Worm (Caenorhabditis elegans) whole organism, L1 larva: ENCODE results near the gene nol-10.

ENCODE experiments used
- C16A3.4 ChIP-seq: fragments of 150-350 bp; optimal IDR thresholded peaks from 2 replicates; lab custom pipeline; 2014; ENCODE audit warnings: missing biosample characterization, missing genetic modification characterization
- sup-37 ChIP-seq: fragments of 200-800 bp; sonication (Bioruptor generic); optimal IDR thresholded peaks from 2 replicates; lab custom pipeline; 2018; ENCODE audit warnings: mild to moderate bottlenecking, missing genetic modification characterization, missing compliant biosample characterization
- ztf-4 ChIP-seq: fragments of 150-350 bp; optimal IDR thresholded peaks from 2 replicates; lab custom pipeline; 2014; ENCODE audit warnings: missing biosample characterization, missing genetic modification characterization

DNA sequence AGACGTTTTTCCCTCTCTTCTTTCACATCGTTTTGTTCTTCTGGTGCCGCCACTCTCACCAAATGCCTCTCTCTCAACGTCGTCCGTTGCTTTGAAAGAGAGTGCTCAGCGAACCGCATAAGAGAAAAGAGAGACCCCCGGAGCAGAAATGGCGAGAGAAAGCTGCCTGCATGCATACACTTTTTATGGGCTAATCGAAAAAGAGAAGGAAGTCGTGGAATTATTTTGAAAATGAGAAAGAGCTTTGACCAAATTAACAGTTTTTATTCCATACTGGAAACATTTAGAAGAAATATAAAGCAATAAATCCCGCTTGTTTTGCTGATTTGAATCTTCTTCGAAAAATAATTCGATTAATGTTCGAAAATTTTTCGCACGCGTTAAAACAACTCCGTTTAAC, 40.1 kb downstream of the nol-10 start:
- TF ChIP-seq sup-37 (no peak), C16A3.4 (no peak), ztf-4 (tag; lab: Kevin White, UChicago) (no peak)
